Worm (Caenorhabditis elegans) whole organism, L4 larva: ENCODE measurements around the gene dach-1.

Experiments used
- attf-4 ChIP-seq: sonication (generic microtip); optimal IDR thresholded peaks from 3 replicates; lab custom pipeline; 2017; ENCODE audit warnings: missing biosample characterization, missing genetic modification characterization
- ceh-32 ChIP-seq: sonication (generic microtip); optimal IDR thresholded peaks from 2 replicates; lab custom pipeline; 2016; ENCODE audit warnings: mild to moderate bottlenecking, missing genetic modification characterization, missing compliant biosample characterization; ENCODE audit not compliant: poor library complexity
- fkh-10 ChIP-seq: fragments of 150-350 bp; optimal IDR thresholded peaks from 2 replicates; lab custom pipeline; 2014; ENCODE audit warnings: missing biosample characterization, missing genetic modification reagents, missing genetic modification characterization
- fos-1 ChIP-seq: fragments of 150-350 bp; optimal IDR thresholded peaks from 2 replicates; lab custom pipeline; 2014; ENCODE audit warnings: missing biosample characterization, missing genetic modification characterization
- lsy-2 ChIP-seq, 2 experiments: fragments of 150-350 bp in 1 of 2; sonication (generic microtip) in 1 of 2; optimal IDR thresholded peaks; 2 replicates each; lab custom pipeline; 2014 to 2017; ENCODE audit warnings: missing biosample characterization in 2 of 2, missing genetic modification characterization in 2 of 2
- mep-1 ChIP-seq: fragments of 150-350 bp; sonication (generic microtip); optimal IDR thresholded peaks from 3 replicates; lab custom pipeline; 2014; ENCODE audit warnings: missing biosample characterization, missing genetic modification characterization
- set-16 ChIP-seq: fragments of 200-800 bp; sonication (Bioruptor generic); IDR thresholded peaks from 2 replicates; pipeline ENCODE4 v1.3.6; 2022; ENCODE audit warnings: missing genetic modification reagents, missing genetic modification characterization, missing compliant biosample characterization
- ztf-11 ChIP-seq: fragments of 150-350 bp; optimal IDR thresholded peaks from 2 replicates; lab custom pipeline; 2014; ENCODE audit warnings: missing biosample characterization, missing genetic modification characterization

- no peak for TF ChIP-seq ceh-32 (tag; lab: Kevin White, UChicago)
- TF ChIP-seq fos-1 (tag; lab: Kevin White, UChicago): no peak
- TF ChIP-seq attf-4: no peak
- no peak for TF ChIP-seq fkh-10 (GFP tag; lab: Kevin White, UChicago)
- TF ChIP-seq lsy-2 (tag; optimal IDR thresholded peaks at IDR 0.05; lab: Kevin White, UChicago): no peak
- TF ChIP-seq ztf-11 (tag; lab: Kevin White, UChicago): no peak
- peak; percentile 67 for TF ChIP-seq set-16 (GFP tag; lab: Robert Waterston, UW)
- TF ChIP-seq mep-1 (tag; lab: Kevin White, UChicago): no peak
Observed at ce11 chrV:3913131-3913530, 36.7 kb upstream of the dach-1 start.
